Worm (Caenorhabditis elegans): ENCODE results near the gene K05F6.10.

K05F6.10 gene

ce11 chrII:1576030-1576429 lies at the start of gene K05F6.10:
Gene K05F6.10, minus strand, starts transcription at chrII:1576130.
- TF ChIP-seq tab-1 (GFP tag; IDR thresholded peaks at IDR 0.05), result no peak
- TF ChIP-seq ref-1 (GFP tag; conservative IDR thresholded peaks at IDR 0.05), result no peak
- TF ChIP-seq ztf-23 (GFP tag; IDR thresholded peaks at IDR 0.05), result no peak
- no peak for TF ChIP-seq T22C8.4 (GFP tag; IDR thresholded peaks at IDR 0.05)

ce11 chrII:1625666-1626065 lies 49.7 kb upstream of the K05F6.10 start, which contains the start of gene C08E3.14:
Gene C08E3.14, plus strand, starts transcription at chrII:1625966.
- TF ChIP-seq T22C8.4 (GFP tag; IDR thresholded peaks at IDR 0.05) (no peak), tab-1 (GFP tag; IDR thresholded peaks at IDR 0.05) (no peak)

- TF ChIP-seq cog-1 (tag; optimal IDR thresholded peaks at IDR 0.05) (no peak), ztf-23 (GFP tag; IDR thresholded peaks at IDR 0.05) (no peak), T22C8.4 (GFP tag; IDR thresholded peaks at IDR 0.05) (no peak), ref-1 (GFP tag; conservative IDR thresholded peaks at IDR 0.05) (no peak), tab-1 (GFP tag; IDR thresholded peaks at IDR 0.05) (no peak), med-1 (GFP tag; optimal IDR thresholded peaks at IDR 0.05; ENCODE audit: insufficient read depth) (no peak), ztf-29 (GFP tag; IDR thresholded peaks at IDR 0.05) (no peak), flt-1 (GFP tag; IDR thresholded peaks at IDR 0.05) (no peak), klf-2 (GFP tag; conservative IDR thresholded peaks at IDR 0.05) (no peak)
Measured at ce11 chrII:1624572-1624971, 48.6 kb upstream of the K05F6.10 start, which contains the start of gene fbxa-160. Gene fbxa-160, minus strand, starts transcription at chrII:1624672.

ce11 chrII:1621795-1622194 lies 45.9 kb upstream of the K05F6.10 start:
- TF ChIP-seq tab-1 (GFP tag; IDR thresholded peaks at IDR 0.05), result no peak
- TF ChIP-seq ztf-23 (GFP tag; IDR thresholded peaks at IDR 0.05), result no peak
- TF ChIP-seq klf-2 (GFP tag; conservative IDR thresholded peaks at IDR 0.05), result no peak
- no peak for TF ChIP-seq flt-1 (GFP tag; IDR thresholded peaks at IDR 0.05)
- no peak for TF ChIP-seq T22C8.4 (GFP tag; IDR thresholded peaks at IDR 0.05)
- no peak for TF ChIP-seq med-1 (GFP tag; optimal IDR thresholded peaks at IDR 0.05; ENCODE audit: insufficient read depth)
- TF ChIP-seq ztf-29 (GFP tag; IDR thresholded peaks at IDR 0.05), result no peak
- TF ChIP-seq cog-1 (tag; optimal IDR thresholded peaks at IDR 0.05), result no peak
- TF ChIP-seq ref-1 (GFP tag; conservative IDR thresholded peaks at IDR 0.05), result no peak

- no peak for TF ChIP-seq tab-1 (GFP tag; IDR thresholded peaks at IDR 0.05)
- TF ChIP-seq ztf-29 (GFP tag; IDR thresholded peaks at IDR 0.05), result no peak
- TF ChIP-seq ref-1 (GFP tag; conservative IDR thresholded peaks at IDR 0.05), result no peak
- no peak for TF ChIP-seq cog-1 (tag; optimal IDR thresholded peaks at IDR 0.05)
- no peak for TF ChIP-seq klf-2 (GFP tag; conservative IDR thresholded peaks at IDR 0.05)
- no peak for TF ChIP-seq T22C8.4 (GFP tag; IDR thresholded peaks at IDR 0.05)
- TF ChIP-seq ztf-23 (GFP tag; IDR thresholded peaks at IDR 0.05), result no peak
- TF ChIP-seq med-1 (GFP tag; optimal IDR thresholded peaks at IDR 0.05; ENCODE audit: insufficient read depth), result no peak
- TF ChIP-seq flt-1 (GFP tag; IDR thresholded peaks at IDR 0.05), result no peak
Measured at ce11 chrII:1621180-1621579, 45.2 kb upstream of the K05F6.10 start, which contains the start of gene fbxa-158. Gene fbxa-158, minus strand, starts transcription at chrII:1621280.

- no peak for TF ChIP-seq T22C8.4 (GFP tag; IDR thresholded peaks at IDR 0.05)
- no peak for TF ChIP-seq tab-1 (GFP tag; IDR thresholded peaks at IDR 0.05)
- TF ChIP-seq ztf-23 (GFP tag; IDR thresholded peaks at IDR 0.05), result no peak
- TF ChIP-seq cog-1 (tag; optimal IDR thresholded peaks at IDR 0.05), result no peak
- TF ChIP-seq ztf-29 (GFP tag; IDR thresholded peaks at IDR 0.05), result no peak
- TF ChIP-seq flt-1 (GFP tag; IDR thresholded peaks at IDR 0.05), result no peak
- no peak for TF ChIP-seq ref-1 (GFP tag; conservative IDR thresholded peaks at IDR 0.05)
- TF ChIP-seq klf-2 (GFP tag; conservative IDR thresholded peaks at IDR 0.05), result no peak
- TF ChIP-seq med-1 (GFP tag; optimal IDR thresholded peaks at IDR 0.05; ENCODE audit: insufficient read depth), result no peak
Measured at ce11 chrII:1618948-1619347, 43.0 kb upstream of the K05F6.10 start, which contains the start of gene fbxa-166. Gene fbxa-166, minus strand, starts transcription at chrII:1619048.

- TF ChIP-seq T22C8.4 (GFP tag; IDR thresholded peaks at IDR 0.05) (no peak), med-1 (GFP tag; optimal IDR thresholded peaks at IDR 0.05; ENCODE audit: insufficient read depth) (no peak), ztf-29 (GFP tag; IDR thresholded peaks at IDR 0.05) (no peak), ztf-23 (GFP tag; IDR thresholded peaks at IDR 0.05) (no peak), tab-1 (GFP tag; IDR thresholded peaks at IDR 0.05) (no peak), flt-1 (GFP tag; IDR thresholded peaks at IDR 0.05) (no peak), ref-1 (GFP tag; conservative IDR thresholded peaks at IDR 0.05) (no peak), cog-1 (tag; optimal IDR thresholded peaks at IDR 0.05) (no peak), klf-2 (GFP tag; conservative IDR thresholded peaks at IDR 0.05) (no peak)
Measured at ce11 chrII:1616382-1616781, 40.5 kb upstream of the K05F6.10 start, which contains the start of gene fbxa-165. Gene fbxa-165, minus strand, starts transcription at chrII:1616482.

ce11 chrII:1613972-1614371 lies 38.0 kb upstream of the K05F6.10 start, which contains the start of gene fbxa-164:
Gene fbxa-164, minus strand, starts transcription at chrII:1614072.
- TF ChIP-seq ref-1 (GFP tag; conservative IDR thresholded peaks at IDR 0.05) (no peak), ztf-29 (GFP tag; IDR thresholded peaks at IDR 0.05) (no peak), tab-1 (GFP tag; IDR thresholded peaks at IDR 0.05) (no peak), ztf-23 (GFP tag; IDR thresholded peaks at IDR 0.05) (no peak), T22C8.4 (GFP tag; IDR thresholded peaks at IDR 0.05) (no peak), flt-1 (GFP tag; IDR thresholded peaks at IDR 0.05) (no peak), cog-1 (tag; optimal IDR thresholded peaks at IDR 0.05) (no peak), med-1 (GFP tag; optimal IDR thresholded peaks at IDR 0.05; ENCODE audit: insufficient read depth) (no peak), klf-2 (GFP tag; conservative IDR thresholded peaks at IDR 0.05) (no peak)

- TF ChIP-seq med-1 (GFP tag; optimal IDR thresholded peaks at IDR 0.05; ENCODE audit: insufficient read depth) (no peak), ref-1 (GFP tag; conservative IDR thresholded peaks at IDR 0.05) (no peak), ztf-29 (GFP tag; IDR thresholded peaks at IDR 0.05) (no peak), flt-1 (GFP tag; IDR thresholded peaks at IDR 0.05) (no peak), ztf-23 (GFP tag; IDR thresholded peaks at IDR 0.05) (no peak), tab-1 (GFP tag; IDR thresholded peaks at IDR 0.05) (no peak), cog-1 (tag; optimal IDR thresholded peaks at IDR 0.05) (no peak), T22C8.4 (GFP tag; IDR thresholded peaks at IDR 0.05) (no peak), klf-2 (GFP tag; conservative IDR thresholded peaks at IDR 0.05) (no peak)
Measured at ce11 chrII:1610630-1611029, 34.7 kb upstream of the K05F6.10 start, which contains the start of gene fbxa-163. Gene fbxa-163, minus strand, starts transcription at chrII:1610730.

ce11 chrII:1608915-1609314 lies 33.0 kb upstream of the K05F6.10 start:
- TF ChIP-seq ref-1 (GFP tag; conservative IDR thresholded peaks at IDR 0.05), result no peak
- TF ChIP-seq cog-1 (tag; optimal IDR thresholded peaks at IDR 0.05), result no peak
- TF ChIP-seq T22C8.4 (GFP tag; IDR thresholded peaks at IDR 0.05), result no peak
- TF ChIP-seq med-1 (GFP tag; optimal IDR thresholded peaks at IDR 0.05; ENCODE audit: insufficient read depth), result no peak
- TF ChIP-seq ztf-29 (GFP tag; IDR thresholded peaks at IDR 0.05), result no peak
